Worm (Caenorhabditis elegans): Measurements from ENCODE around the gene unc-105.
A peak's percentile ranks its signal among the peaks of the same experiment; 100 is the strongest.

unc-105 gene

ce11 chrII:8135953-8136352, 19.7 kb downstream of the unc-105 start:
- TF ChIP-seq lsy-2 (tag; optimal IDR thresholded peaks at IDR 0.05): no peak
- no peak for TF ChIP-seq ztf-11 (tag; optimal IDR thresholded peaks at IDR 0.05)
- TF ChIP-seq blmp-1 (tag; optimal IDR thresholded peaks at IDR 0.05): no peak
- TF ChIP-seq nhr-12 (tag; optimal IDR thresholded peaks at IDR 0.05): no peak
- TF ChIP-seq sem-2 (GFP tag; optimal IDR thresholded peaks at IDR 0.05): no peak
- no peak for TF ChIP-seq mab-5 (tag; optimal IDR thresholded peaks at IDR 0.05)
- no peak for TF ChIP-seq nhr-2 (tag; optimal IDR thresholded peaks at IDR 0.05)
- TF ChIP-seq nhr-237 (tag; optimal IDR thresholded peaks at IDR 0.05): no peak
- TF ChIP-seq tbx-8 (GFP tag; optimal IDR thresholded peaks at IDR 0.05): no peak
- TF ChIP-seq hlh-1 (tag; optimal IDR thresholded peaks at IDR 0.05): no peak
- no peak for TF ChIP-seq M03D4.4 (tag; optimal IDR thresholded peaks at IDR 0.05)

- TF ChIP-seq unc-39 (tag; optimal IDR thresholded peaks at IDR 0.05) (no peak), ceh-83 (GFP tag; optimal IDR thresholded peaks at IDR 0.05) (no peak), mab-5 (tag; optimal IDR thresholded peaks at IDR 0.05) (no peak), lin-13 (tag; optimal IDR thresholded peaks at IDR 0.05) (no peak), mep-1 (tag; optimal IDR thresholded peaks at IDR 0.05) (no peak), ceh-43 (GFP tag; optimal IDR thresholded peaks at IDR 0.05) (no peak), sem-2 (GFP tag; optimal IDR thresholded peaks at IDR 0.05) (no peak), nhr-28 (tag; optimal IDR thresholded peaks at IDR 0.05) (no peak), ceh-39 (tag; optimal IDR thresholded peaks at IDR 0.05) (no peak), blmp-1 (tag; optimal IDR thresholded peaks at IDR 0.05) (no peak), ham-2 (GFP tag; optimal IDR thresholded peaks at IDR 0.05) (no peak)
These were observed 20.6 kb downstream of the unc-105 start, which contains the start of gene ctns-1 for ce11 chrII:8136818-8137217. Gene ctns-1, minus strand, starts transcription at chrII:8136918.

ce11 chrII:8137379-8137778, 21.1 kb downstream of the unc-105 start:
- TF ChIP-seq lsy-2 (tag; optimal IDR thresholded peaks at IDR 0.05) (peak; percentile 10), ces-1 (GFP tag; optimal IDR thresholded peaks at IDR 0.05) (peak; percentile 46), nhr-237 (tag; optimal IDR thresholded peaks at IDR 0.05) (peak; percentile 67), sptf-1 (tag; optimal IDR thresholded peaks at IDR 0.05) (peak; percentile 64), tbx-8 (GFP tag; optimal IDR thresholded peaks at IDR 0.05) (no peak), zip-8 (tag; optimal IDR thresholded peaks at IDR 0.05) (peak; percentile 47)

- TF ChIP-seq elt-3 (tag; optimal IDR thresholded peaks at IDR 0.05) (no peak), ceh-83 (GFP tag; optimal IDR thresholded peaks at IDR 0.05) (peak; percentile 2), nhr-76 (tag; optimal IDR thresholded peaks at IDR 0.05) (no peak), ztf-11 (tag; optimal IDR thresholded peaks at IDR 0.05) (no peak), cnd-1 (tag; optimal IDR thresholded peaks at IDR 0.05) (no peak), mep-1 (tag; optimal IDR thresholded peaks at IDR 0.05) (no peak), nhr-28 (tag; optimal IDR thresholded peaks at IDR 0.05) (no peak), M03D4.4 (tag; optimal IDR thresholded peaks at IDR 0.05) (no peak), drap-1 (GFP tag; optimal IDR thresholded peaks at IDR 0.05) (no peak)
These were observed 21.8 kb downstream of the unc-105 start, which contains the start of gene cdc-48.2 for ce11 chrII:8138015-8138546. Gene cdc-48.2, plus strand, starts transcription at chrII:8138496.

ce11 chrII:8141135-8141534, 24.9 kb downstream of the unc-105 start:
- TF ChIP-seq nhr-12 (tag; optimal IDR thresholded peaks at IDR 0.05) (no peak), flh-1 (GFP tag; optimal IDR thresholded peaks at IDR 0.05) (no peak), ceh-39 (tag; optimal IDR thresholded peaks at IDR 0.05) (no peak), ham-2 (GFP tag; optimal IDR thresholded peaks at IDR 0.05) (no peak), blmp-1 (tag; optimal IDR thresholded peaks at IDR 0.05) (no peak), snpc-4 (tag; optimal IDR thresholded peaks at IDR 0.05) (no peak), nhr-237 (tag; optimal IDR thresholded peaks at IDR 0.05) (no peak), drap-1 (GFP tag; optimal IDR thresholded peaks at IDR 0.05) (no peak)

- TF ChIP-seq lsy-2 (tag; optimal IDR thresholded peaks at IDR 0.05): peak; percentile 94
- TF ChIP-seq mab-5 (tag; optimal IDR thresholded peaks at IDR 0.05): no peak
- TF ChIP-seq hlh-1 (tag; optimal IDR thresholded peaks at IDR 0.05): peak; percentile 40
- TF ChIP-seq flh-1 (GFP tag; optimal IDR thresholded peaks at IDR 0.05): no peak
- peak; percentile 57 for TF ChIP-seq nhr-237 (tag; optimal IDR thresholded peaks at IDR 0.05)
These were observed 27.1 kb downstream of the unc-105 start, which contains the start of the genes ints-11 and rpl-10 for ce11 chrII:8143278-8143931. Gene ints-11, minus strand, starts transcription at chrII:8143478. Gene rpl-10, plus strand, starts transcription at chrII:8143881.
